Fruit fly (Drosophila melanogaster): ENCODE measurements around the gene Rpt2.

DNA sequence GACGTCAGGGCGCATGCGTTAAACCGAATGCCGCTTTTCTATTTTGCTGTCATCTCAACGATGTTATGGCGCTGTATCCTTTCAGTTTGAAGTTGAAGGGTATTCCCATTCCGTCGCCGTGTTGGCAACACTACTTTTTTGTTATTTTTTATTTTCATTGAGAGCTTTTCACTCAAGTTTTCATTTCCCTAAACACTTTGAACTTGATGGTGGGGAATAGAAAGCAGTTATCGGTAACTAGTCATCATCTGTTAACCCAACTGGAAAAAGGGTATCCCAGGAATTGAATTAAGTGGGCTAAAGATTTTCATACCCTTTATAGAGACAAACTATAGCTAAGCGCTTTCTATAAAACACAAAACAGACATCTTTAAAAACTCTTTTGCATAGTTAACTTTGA is 43.8 kb downstream of the Rpt2 start:
- TF ChIP-seq Hr39 (GFP tag; optimal IDR thresholded peaks at IDR 0.05) (no peak), Eip78C (GFP tag) (no peak), CG6276 (GFP tag; optimal IDR thresholded peaks at IDR 0.05) (no peak), CG6854 (GFP tag; optimal IDR thresholded peaks at IDR 0.05) (no peak), lz (GFP tag; optimal IDR thresholded peaks at IDR 0.05) (no peak), net (GFP tag; optimal IDR thresholded peaks at IDR 0.05) (no peak), Met (GFP tag; optimal IDR thresholded peaks at IDR 0.05) (no peak), CG10669 (GFP tag; optimal IDR thresholded peaks at IDR 0.05) (no peak), CG6792 (GFP tag; optimal IDR thresholded peaks at IDR 0.05) (no peak), fd85E (GFP tag; optimal IDR thresholded peaks at IDR 0.05) (no peak)
